Fruit fly (Drosophila melanogaster) whole organism, embryonic: ENCODE measurements around the gene Usp30.

Experiments used
- Atf3 ChIP-seq: fragments of 200-800 bp; sonication (Bioruptor generic); optimal IDR thresholded peaks from 3 replicates; lab custom pipeline; 2016; ENCODE audit warnings: missing biosample characterization, missing genetic modification characterization
- C15 ChIP-seq: fragments of 200-800 bp; sonication (Bioruptor generic); IDR thresholded peaks from 3 replicates; pipeline ENCODE4 v1.3.6; 2022; ENCODE audit warnings: missing biosample characterization, missing genetic modification characterization
- CG10654 ChIP-seq: fragments of 200-800 bp; sonication (Bioruptor generic); optimal IDR thresholded peaks from 2 replicates; lab custom pipeline; 2016; ENCODE audit warnings: missing biosample characterization, missing genetic modification characterization
- CG11504 ChIP-seq: fragments of 200-800 bp; sonication (Bioruptor generic); optimal IDR thresholded peaks from 3 replicates; lab custom pipeline; 2019; ENCODE audit warnings: missing biosample characterization, mild to moderate bottlenecking, missing genetic modification characterization, moderate library complexity
- CG12391 ChIP-seq: fragments of 200-800 bp; sonication (Bioruptor generic); optimal IDR thresholded peaks from 3 replicates; lab custom pipeline; 2018; ENCODE audit warnings: missing biosample characterization, mild to moderate bottlenecking, missing genetic modification characterization, moderate library complexity
- CG12744 ChIP-seq: fragments of 200-800 bp; sonication (Bioruptor generic); optimal IDR thresholded peaks from 2 replicates; lab custom pipeline; 2016; ENCODE audit warnings: missing biosample characterization, missing genetic modification characterization
- CG13287 ChIP-seq: fragments of 200-800 bp; sonication (Bioruptor generic); IDR thresholded peaks from 2 replicates; pipeline ENCODE4 v1.3.6; 2022; ENCODE audit warnings: missing biosample characterization, missing genetic modification characterization; ENCODE audit not compliant: partially characterized antibody
- CG15073 ChIP-seq: fragments of 200-800 bp; sonication (Bioruptor generic); optimal IDR thresholded peaks from 2 replicates; lab custom pipeline; 2016; ENCODE audit warnings: missing biosample characterization, missing genetic modification characterization
- CG17361 ChIP-seq: fragments of 200-800 bp; sonication (Bioruptor generic); IDR thresholded peaks from 3 replicates; pipeline ENCODE4 v1.3.6; 2022; ENCODE audit warnings: missing biosample characterization, missing genetic modification characterization
- CG17912 ChIP-seq: fragments of 200-800 bp; sonication (Bioruptor generic); optimal IDR thresholded peaks from 2 replicates; lab custom pipeline; 2018; ENCODE audit warnings: missing biosample characterization, mild to moderate bottlenecking, missing genetic modification characterization
- CG2678 ChIP-seq: fragments of 200-800 bp; sonication (Bioruptor generic); optimal IDR thresholded peaks from 3 replicates; lab custom pipeline; 2019; ENCODE audit warnings: missing biosample characterization, mild to moderate bottlenecking, missing genetic modification characterization, moderate library complexity
- CG30431 ChIP-seq: fragments of 200-800 bp; sonication (Bioruptor generic); optimal IDR thresholded peaks from 2 replicates; lab custom pipeline; 2017; ENCODE audit warnings: missing biosample characterization, missing genetic modification characterization
- CG3163 ChIP-seq: fragments of 200-800 bp; sonication (Bioruptor generic); optimal IDR thresholded peaks from 3 replicates; lab custom pipeline; 2016; ENCODE audit warnings: missing biosample characterization, missing genetic modification characterization
- CG4424 ChIP-seq: fragments of 200-800 bp; sonication (Bioruptor generic); optimal IDR thresholded peaks from 3 replicates; lab custom pipeline; 2016; ENCODE audit warnings: missing biosample characterization, missing genetic modification characterization
- CG4707 ChIP-seq: fragments of 200-800 bp; sonication (Bioruptor generic); optimal IDR thresholded peaks from 2 replicates; lab custom pipeline; 2018; ENCODE audit warnings: missing biosample characterization, mild to moderate bottlenecking, missing genetic modification characterization, moderate library complexity
- CHES-1-like ChIP-seq: fragments of 200-800 bp; sonication (Bioruptor generic); optimal IDR thresholded peaks from 2 replicates; lab custom pipeline; 2016; ENCODE audit warnings: missing biosample characterization, missing genetic modification characterization
- Camta ChIP-seq: fragments of 200-800 bp; sonication (Bioruptor generic); optimal IDR thresholded peaks from 2 replicates; lab custom pipeline; 2016; ENCODE audit warnings: missing biosample characterization, missing genetic modification characterization
- Dfd ChIP-seq, 2 experiments: fragments of >200 bp; optimal IDR thresholded peaks; 2 replicates each; lab custom pipeline; 2017; ENCODE audit warnings: missing biosample characterization in 2 of 2, missing genetic modification characterization in 2 of 2
- Dip2 ChIP-seq: fragments of 200-800 bp; sonication (Bioruptor generic); IDR thresholded peaks from 2 replicates; pipeline ENCODE4 v1.3.6; 2022; ENCODE audit warnings: missing biosample characterization, missing genetic modification characterization
- Gug ChIP-seq: fragments of 200-800 bp; sonication (Bioruptor generic); IDR thresholded peaks from 4 replicates; pipeline ENCODE4 v1.3.6; 2022; ENCODE audit warnings: missing biosample characterization, missing genetic modification characterization
- HLH4C ChIP-seq: fragments of 200-800 bp; sonication (Bioruptor generic); IDR thresholded peaks from 3 replicates; pipeline ENCODE4 v1.3.6; 2022; ENCODE audit warnings: missing biosample characterization, missing genetic modification characterization; ENCODE audit not compliant: partially characterized antibody
- HLH54F ChIP-seq: fragments of 200-800 bp; sonication (Bioruptor generic); optimal IDR thresholded peaks from 3 replicates; lab custom pipeline; 2016; ENCODE audit warnings: missing biosample characterization, missing genetic modification characterization
- HmgZ ChIP-seq: fragments of 200-800 bp; sonication (Bioruptor generic); optimal IDR thresholded peaks from 2 replicates; lab custom pipeline; 2018; ENCODE audit warnings: missing biosample characterization, mild to moderate bottlenecking, missing genetic modification characterization
- Hr51 ChIP-seq, 2 experiments: fragments of 200-800 bp; sonication (Bioruptor generic); optimal IDR thresholded peaks; 2 replicates in 1 of 2; 3 replicates in 1 of 2; lab custom pipeline; 2016 to 2018; ENCODE audit warnings: missing biosample characterization in 2 of 2, missing genetic modification characterization in 2 of 2, mild to moderate bottlenecking in 1 of 2, moderate library complexity in 1 of 2
- Lim3 ChIP-seq: fragments of 200-800 bp; sonication (Bioruptor generic); IDR thresholded peaks from 2 replicates; pipeline ENCODE4 v1.3.6; 2022; ENCODE audit warnings: missing biosample characterization, missing genetic modification characterization
- Nf-YB ChIP-seq: fragments of 200-800 bp; sonication (Bioruptor generic); optimal IDR thresholded peaks from 3 replicates; lab custom pipeline; 2019; ENCODE audit warnings: missing biosample characterization, mild to moderate bottlenecking, missing genetic modification characterization, moderate library complexity
- PHDP ChIP-seq: fragments of 200-800 bp; sonication (Bioruptor generic); optimal IDR thresholded peaks from 3 replicates; lab custom pipeline; 2018; ENCODE audit warnings: missing biosample characterization, mild to moderate bottlenecking, missing genetic modification characterization, moderate library complexity
- Scr ChIP-seq: fragments of 200-800 bp; sonication (Bioruptor generic); IDR thresholded peaks from 2 replicates; pipeline ENCODE4 v1.3.6; 2022; ENCODE audit warnings: missing biosample characterization, missing genetic modification characterization; ENCODE audit not compliant: partially characterized antibody
- Six4 ChIP-seq: fragments of 200-800 bp; sonication (Bioruptor generic); optimal IDR thresholded peaks from 2 replicates; lab custom pipeline; 2016; ENCODE audit warnings: missing biosample characterization, missing genetic modification characterization
- bigmax ChIP-seq: fragments of 200-800 bp; sonication (Bioruptor generic); optimal IDR thresholded peaks from 2 replicates; lab custom pipeline; 2018; ENCODE audit warnings: missing biosample characterization, mild to moderate bottlenecking, missing genetic modification characterization
- bsh ChIP-seq, 2 experiments: fragments of 200-800 bp; sonication (Bioruptor generic); optimal IDR thresholded peaks; 2 replicates each; lab custom pipeline; 2017 to 2018; ENCODE audit warnings: mild to moderate bottlenecking in 2 of 2, missing biosample characterization in 2 of 2, missing genetic modification characterization in 2 of 2, moderate library complexity in 1 of 2
- dimm ChIP-seq: fragments of 200-800 bp; sonication (Bioruptor generic); IDR thresholded peaks from 2 replicates; pipeline ENCODE4 v1.3.6; 2022; ENCODE audit warnings: missing biosample characterization, missing genetic modification characterization
- ems ChIP-seq: fragments of 200-800 bp; sonication (Bioruptor generic); optimal IDR thresholded peaks from 3 replicates; lab custom pipeline; 2016; ENCODE audit warnings: missing biosample characterization, missing genetic modification characterization
- gsb-n ChIP-seq: fragments of 200-800 bp; sonication (Bioruptor generic); optimal IDR thresholded peaks from 3 replicates; lab custom pipeline; 2018; ENCODE audit warnings: missing biosample characterization, mild to moderate bottlenecking, missing genetic modification characterization
- hb ChIP-seq: fragments of 200-800 bp; sonication (Bioruptor generic); IDR thresholded peaks from 3 replicates; pipeline ENCODE4 v1.3.6; 2022; ENCODE audit warnings: missing biosample characterization, missing genetic modification characterization; ENCODE audit not compliant: partially characterized antibody
- hkb ChIP-seq, 2 experiments: fragments of 200-800 bp in 1 of 2; fragments of >200 bp in 1 of 2; sonication (Bioruptor generic) in 1 of 2; IDR thresholded peaks in 1 of 2; optimal IDR thresholded peaks in 1 of 2; 2 replicates each; pipeline versions ENCODE4 v1.3.6 to Lab custom; 2017 to 2022; ENCODE audit warnings: missing biosample characterization in 1 of 2, missing genetic modification characterization in 1 of 2
- pb ChIP-seq: fragments of 200-800 bp; sonication (Bioruptor generic); optimal IDR thresholded peaks from 3 replicates; lab custom pipeline; 2016; ENCODE audit warnings: missing biosample characterization, missing genetic modification characterization
- pita ChIP-seq: fragments of 200-800 bp; sonication (Bioruptor generic); optimal IDR thresholded peaks from 2 replicates; lab custom pipeline; 2017; ENCODE audit warnings: missing biosample characterization, mild to moderate bottlenecking, missing genetic modification characterization
- pzg ChIP-seq: fragments of 200-800 bp; sonication (Bioruptor generic); optimal IDR thresholded peaks from 3 replicates; lab custom pipeline; 2018; ENCODE audit warnings: missing biosample characterization, mild to moderate bottlenecking, missing genetic modification characterization, moderate library complexity
- rib ChIP-seq: fragments of 200-800 bp; sonication (Bioruptor generic); IDR thresholded peaks from 2 replicates; pipeline ENCODE4 v1.3.6; 2022; ENCODE audit warnings: missing biosample characterization, missing genetic modification characterization
- run ChIP-seq: fragments of 200-800 bp; sonication (Bioruptor generic); optimal IDR thresholded peaks from 3 replicates; lab custom pipeline; 2018; ENCODE audit warnings: missing biosample characterization, mild to moderate bottlenecking, missing genetic modification characterization
- sima ChIP-seq: fragments of 200-800 bp; sonication (Bioruptor generic); optimal IDR thresholded peaks from 2 replicates; lab custom pipeline; 2016; ENCODE audit warnings: missing biosample characterization, missing genetic modification characterization
- sisA ChIP-seq: fragments of 200-800 bp; sonication (Bioruptor generic); IDR thresholded peaks from 2 replicates; pipeline ENCODE4 v1.3.6; 2022; ENCODE audit warnings: missing biosample characterization, missing genetic modification characterization
- slbo ChIP-seq: fragments of 200-800 bp; sonication (Bioruptor generic); IDR thresholded peaks from 2 replicates; pipeline ENCODE4 v1.3.6; 2022; ENCODE audit warnings: missing biosample characterization, missing genetic modification characterization
- sr ChIP-seq: fragments of 200-800 bp; sonication (Bioruptor generic); IDR thresholded peaks from 3 replicates; pipeline ENCODE4 v1.3.6; 2022; ENCODE audit warnings: missing biosample characterization, missing genetic modification characterization
- tin ChIP-seq: fragments of 200-800 bp; sonication (Bioruptor generic); optimal IDR thresholded peaks from 3 replicates; lab custom pipeline; 2016; ENCODE audit warnings: missing biosample characterization, missing genetic modification characterization
- ttk ChIP-seq: fragments of 200-800 bp; sonication (Bioruptor generic); IDR thresholded peaks from 2 replicates; pipeline ENCODE4 v2.1.2; 2022; ENCODE audit warnings: missing biosample characterization, missing genetic modification characterization
- vfl ChIP-seq: fragments of 200-800 bp; sonication (Bioruptor generic); optimal IDR thresholded peaks from 2 replicates; lab custom pipeline; 2016; ENCODE audit warnings: missing biosample characterization, missing genetic modification characterization
- zf30C ChIP-seq: fragments of 200-800 bp; sonication (Bioruptor generic); optimal IDR thresholded peaks from 3 replicates; lab custom pipeline; 2018; ENCODE audit warnings: missing biosample characterization, mild to moderate bottlenecking, missing genetic modification characterization
- zfh2 ChIP-seq: fragments of 200-800 bp; sonication (Bioruptor generic); optimal IDR thresholded peaks from 2 replicates; lab custom pipeline; 2016; ENCODE audit warnings: missing biosample characterization, missing genetic modification characterization

Usp30 gene

dm6 chrX:5883394-5883793 is 3.8 kb upstream of the Usp30 start (continued):
- no peak for TF ChIP-seq Lim3 (GFP tag; lab: Robert Waterston, UW)
- peak; percentile 14 for TF ChIP-seq CG10654
- TF ChIP-seq sr: no peak
- peak; percentile 10 to 15 for TF ChIP-seq Hr51 (GFP tag; optimal IDR thresholded peaks at IDR 0.05; lab: Kevin White, UChicago)
- no peak for TF ChIP-seq sima (GFP tag; lab: Kevin White, UChicago)
- TF ChIP-seq ems (GFP tag; lab: Kevin White, UChicago): peak; percentile 13
- TF ChIP-seq Gug (GFP tag; lab: Robert Waterston, UW): peak; percentile 29; the same call in 1 of the 4 replicates
- TF ChIP-seq ttk (GFP tag; lab: Robert Waterston, UW): no peak
- TF ChIP-seq bigmax (GFP tag; lab: Kevin White, UChicago): peak; percentile 3
- peak; percentile 36 for TF ChIP-seq CG12391 (tag; lab: Kevin White, UChicago)
- peak; percentile 17 for TF ChIP-seq PHDP (tag; lab: Kevin White, UChicago)
- 0 out of 2 replicates have a peak, but pooled peaks have one; percentile 30 for TF ChIP-seq rib
- no peak for TF ChIP-seq CG2678
- TF ChIP-seq Atf3 (GFP tag; lab: Kevin White, UChicago): no peak
- TF ChIP-seq Nf-YB (GFP tag; lab: Kevin White, UChicago): no peak
- peak; percentile 56 for TF ChIP-seq slbo (GFP tag; lab: Robert Waterston, UW)
- peak; percentile 47 for TF ChIP-seq CG11504 (tag; lab: Kevin White, UChicago)
- TF ChIP-seq zfh2: no peak
- TF ChIP-seq Dip2: no peak
- peak; percentile 15 for TF ChIP-seq Camta (GFP tag; lab: Kevin White, UChicago)
- TF ChIP-seq hb (GFP tag; lab: Robert Waterston, UW): no peak
- TF ChIP-seq run (tag; lab: Kevin White, UChicago): no peak
- peak; percentile 56 for TF ChIP-seq tin (GFP tag; lab: Kevin White, UChicago)
- TF ChIP-seq CG17361: peak; percentile 36; the same call in 1 of the 3 replicates
- TF ChIP-seq HLH4C (GFP tag; lab: Robert Waterston, UW): no peak
- peak; percentile 8 for TF ChIP-seq HLH54F (GFP tag; lab: Kevin White, UChicago)
- no peak for TF ChIP-seq hkb (optimal IDR thresholded peaks at IDR 0.05; lab: Kevin White, UChicago)
- 0 out of 2 replicates have a peak, but pooled peaks have one; percentile 26 for TF ChIP-seq hkb (GFP tag; IDR thresholded peaks at IDR 0.05; lab: Robert Waterston, UW)
- TF ChIP-seq HmgZ: peak; percentile 62
- TF ChIP-seq pb (GFP tag; lab: Kevin White, UChicago): peak; percentile 13
- TF ChIP-seq Dfd (GFP tag; optimal IDR thresholded peaks at IDR 0.05; lab: Kevin White, UChicago): no peak
- no peak for TF ChIP-seq CG30431 (GFP tag; lab: Kevin White, UChicago)
- TF ChIP-seq CG15073 (GFP tag; lab: Kevin White, UChicago): no peak
- no peak for TF ChIP-seq CG4707 (GFP tag; lab: Kevin White, UChicago)
- TF ChIP-seq gsb-n (tag; lab: Kevin White, UChicago): no peak
- TF ChIP-seq C15 (GFP tag; lab: Robert Waterston, UW): no peak
- peak; percentile 70 for TF ChIP-seq CG17912 (GFP tag; lab: Kevin White, UChicago)
- TF ChIP-seq CG12744 (GFP tag; lab: Kevin White, UChicago): peak; percentile 10
- peak; percentile 53 for TF ChIP-seq pzg (GFP tag; lab: Kevin White, UChicago)
- no peak for TF ChIP-seq zf30C (GFP tag; lab: Kevin White, UChicago)
- 0 out of 2 replicates have a peak, but pooled peaks have one; percentile 24 for TF ChIP-seq sisA (GFP tag; lab: Robert Waterston, UW)
- TF ChIP-seq CG4424 (GFP tag; lab: Kevin White, UChicago): peak; percentile 8
- TF ChIP-seq CG3163 (GFP tag; lab: Kevin White, UChicago): peak; percentile 15
- no peak for TF ChIP-seq vfl (GFP tag; lab: Kevin White, UChicago)
- TF ChIP-seq dimm: no peak
- TF ChIP-seq CHES-1-like (GFP tag; lab: Kevin White, UChicago): peak; percentile 5
- peak in 1 of 2 experiments; percentile 25 for TF ChIP-seq bsh (GFP tag; optimal IDR thresholded peaks at IDR 0.05; lab: Kevin White, UChicago)
- peak; percentile 20; the same call in 1 of the 2 replicates for TF ChIP-seq CG13287
- TF ChIP-seq Six4 (GFP tag; lab: Kevin White, UChicago): no peak
- TF ChIP-seq pita (GFP tag; lab: Kevin White, UChicago): peak; percentile 37
- no peak for TF ChIP-seq Scr (GFP tag; lab: Robert Waterston, UW)
